Fruit fly (Drosophila melanogaster) whole organism, adult: ENCODE data around the gene CG8837.

Experiments used
- CG14711 ChIP-seq: fragments of 200-800 bp; sonication (Bioruptor generic); optimal IDR thresholded peaks from 2 replicates; lab custom pipeline; 2018; ENCODE audit warnings: missing biosample characterization, mild to moderate bottlenecking, missing genetic modification characterization, moderate library complexity
- CG1620 ChIP-seq: fragments of 200-800 bp; sonication (Bioruptor generic); optimal IDR thresholded peaks from 2 replicates; lab custom pipeline; 2016; ENCODE audit warnings: missing biosample characterization, missing genetic modification characterization
- CG33017 ChIP-seq: fragments of 200-800 bp; sonication (Bioruptor generic); optimal IDR thresholded peaks from 2 replicates; lab custom pipeline; 2018; ENCODE audit warnings: missing biosample characterization, mild to moderate bottlenecking, missing genetic modification characterization, moderate library complexity
- CG7045 ChIP-seq: fragments of 200-800 bp; sonication (Bioruptor generic); optimal IDR thresholded peaks from 2 replicates; lab custom pipeline; 2017; ENCODE audit warnings: missing biosample characterization, mild to moderate bottlenecking, missing genetic modification characterization
- CG7101 ChIP-seq: fragments of 200-800 bp; sonication (Bioruptor generic); optimal IDR thresholded peaks from 2 replicates; lab custom pipeline; 2018; ENCODE audit warnings: missing biosample characterization, mild to moderate bottlenecking, missing genetic modification characterization, moderate library complexity
- Hr96 ChIP-seq: fragments of 200-800 bp; sonication (Bioruptor generic); optimal IDR thresholded peaks from 2 replicates; lab custom pipeline; 2016; ENCODE audit warnings: missing biosample characterization, missing genetic modification characterization
- cnc ChIP-seq, 2 experiments: fragments of >200 bp; optimal IDR thresholded peaks; 2 replicates each; lab custom pipeline; 2017
- kay ChIP-seq: fragments of 200-800 bp; sonication (Bioruptor generic); peaks from one replicate; lab custom pipeline; 2016; ENCODE audit warnings: missing biosample characterization, missing genetic modification characterization, borderline replicate concordance

DNA sequence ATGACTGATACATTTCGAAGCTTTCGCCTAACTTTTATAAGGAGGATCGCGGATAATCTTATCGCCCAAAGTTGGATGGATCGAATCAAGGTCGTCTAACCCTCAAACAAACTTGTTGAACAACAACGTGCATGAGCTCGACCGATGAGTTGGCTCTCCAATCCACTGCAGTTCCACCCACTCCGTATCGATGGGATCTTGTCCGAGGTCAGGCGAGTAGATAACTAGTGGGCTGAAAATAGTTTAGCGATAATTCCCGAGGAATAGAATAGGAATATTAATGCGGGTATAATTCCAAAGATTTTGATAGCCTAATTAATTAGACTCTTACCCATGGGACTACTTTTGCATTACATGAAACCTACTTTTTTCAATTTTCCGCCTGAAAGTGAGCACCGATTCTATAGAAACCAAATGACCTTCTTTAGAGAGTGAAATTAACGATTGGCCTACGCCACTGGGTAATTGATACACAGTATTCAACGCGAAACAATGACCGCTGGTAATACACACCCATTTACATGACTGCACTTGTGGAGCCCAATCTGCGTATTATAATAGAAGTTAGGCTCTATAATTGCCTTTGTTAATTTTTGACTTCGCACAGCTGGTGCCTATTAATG is 26.2 kb upstream of the CG8837 start:
- TF ChIP-seq CG7101 (no peak), kay (no peak), Hr96 (GFP tag; lab: Kevin White, UChicago) (no peak), CG33017 (no peak), CG1620 (GFP tag; lab: Kevin White, UChicago) (no peak), cnc (optimal IDR thresholded peaks at IDR 0.05; lab: Kevin White, UChicago) (no peak), CG7045 (GFP tag; lab: Kevin White, UChicago) (no peak), CG14711 (tag; lab: Kevin White, UChicago) (no peak)
